Worm (Caenorhabditis elegans): ENCODE measurements around the gene K03A1.4.

Gene K03A1.4

ce11 chrX:7326967-7327651 lies 28.6 kb upstream of the K03A1.4 start, which contains the start of gene sng-1:
TSS of gene sng-1 (plus strand) at chrX:7327601.
- TF ChIP-seq rnt-1 (tag; optimal IDR thresholded peaks at IDR 0.05) (no peak), dmd-4 (tag; optimal IDR thresholded peaks at IDR 0.05; ENCODE audit: borderline replicate concordance) (no peak), che-1 (tag; optimal IDR thresholded peaks at IDR 0.05) (no peak), ceh-14 (tag; optimal IDR thresholded peaks at IDR 0.05) (peak; percentile 16), C38D4.7 (GFP tag; optimal IDR thresholded peaks at IDR 0.05) (no peak), sox-4 (tag; optimal IDR thresholded peaks at IDR 0.05) (no peak), ceh-31 (tag; optimal IDR thresholded peaks at IDR 0.05) (peak; percentile 19)

- TF ChIP-seq eyg-1 (tag; optimal IDR thresholded peaks at IDR 0.05) (no peak), ceh-19 (GFP tag; optimal IDR thresholded peaks at IDR 0.05) (peak; percentile 31), C38D4.7 (GFP tag; optimal IDR thresholded peaks at IDR 0.05) (peak; percentile 8), pqm-1 (tag; optimal IDR thresholded peaks at IDR 0.05) (no peak), hlh-15 (tag; optimal IDR thresholded peaks at IDR 0.05) (no peak), pag-3 (tag; optimal IDR thresholded peaks at IDR 0.05; ENCODE audit: borderline replicate concordance) (no peak), ceh-14 (tag; optimal IDR thresholded peaks at IDR 0.05) (peak; percentile 26), pha-2 (tag; optimal IDR thresholded peaks at IDR 0.05) (no peak), elt-2 (tag; optimal IDR thresholded peaks at IDR 0.05) (peak; percentile 62), ceh-24 (tag; optimal IDR thresholded peaks at IDR 0.05) (no peak), sox-2 (GFP tag; IDR thresholded peaks at IDR 0.05) (no peak), ref-2 (tag; optimal IDR thresholded peaks at IDR 0.05) (peak; percentile 19), K02D7.2 (tag; optimal IDR thresholded peaks at IDR 0.05) (peak; percentile 9), ceh-22 (tag; optimal IDR thresholded peaks at IDR 0.05) (no peak), syd-9 (tag; optimal IDR thresholded peaks at IDR 0.05) (no peak)
Measured at ce11 chrX:7323604-7324003, 25.1 kb upstream of the K03A1.4 start.

- no peak for TF ChIP-seq ttx-3 (tag; optimal IDR thresholded peaks at IDR 0.05)
- no peak for TF ChIP-seq elt-2 (tag; optimal IDR thresholded peaks at IDR 0.05)
- no peak for TF ChIP-seq eyg-1 (tag; optimal IDR thresholded peaks at IDR 0.05)
- no peak for TF ChIP-seq unc-55 (GFP tag; optimal IDR thresholded peaks at IDR 0.05)
- TF ChIP-seq ama-1 (optimal IDR thresholded peaks at IDR 0.05), result no peak
- no peak for TF ChIP-seq hlh-8 (tag; optimal IDR thresholded peaks at IDR 0.05)
Measured at ce11 chrX:7322323-7322722, 23.8 kb upstream of the K03A1.4 start, which contains the start of gene T08A9.13. TSS of gene T08A9.13 (minus strand) at chrX:7322423.

ce11 chrX:7320115-7320711 lies 21.7 kb upstream of the K03A1.4 start, which contains the start of gene spp-5:
TSS of gene spp-5 (minus strand) at chrX:7320354.
- no peak for TF ChIP-seq gmeb-2 (tag; optimal IDR thresholded peaks at IDR 0.05)
- TF ChIP-seq elt-2 (tag; optimal IDR thresholded peaks at IDR 0.05), result peak; percentile 22

ce11 chrX:7318639-7319038 lies 20.1 kb upstream of the K03A1.4 start, which contains the start of gene spp-4:
TSS of gene spp-4 (minus strand) at chrX:7318756.
- TF ChIP-seq syd-9 (tag; optimal IDR thresholded peaks at IDR 0.05) (no peak), ahr-1 (tag; optimal IDR thresholded peaks at IDR 0.05) (no peak), ceh-31 (tag; optimal IDR thresholded peaks at IDR 0.05) (no peak), pax-1 (tag; optimal IDR thresholded peaks at IDR 0.05) (no peak), ceh-19 (GFP tag; optimal IDR thresholded peaks at IDR 0.05) (no peak), C38D4.7 (GFP tag; optimal IDR thresholded peaks at IDR 0.05) (no peak), fkh-6 (tag; optimal IDR thresholded peaks at IDR 0.05) (no peak), unc-86 (tag; optimal IDR thresholded peaks at IDR 0.05) (no peak), F13H6.1 (tag; optimal IDR thresholded peaks at IDR 0.05) (no peak), sox-4 (tag; optimal IDR thresholded peaks at IDR 0.05) (no peak), ceh-2 (tag; optimal IDR thresholded peaks at IDR 0.05) (no peak), ets-4 (tag; optimal IDR thresholded peaks at IDR 0.05) (no peak), ttx-3 (tag; optimal IDR thresholded peaks at IDR 0.05) (no peak), tbx-2 (tag; optimal IDR thresholded peaks at IDR 0.05) (no peak), fkh-10 (GFP tag; optimal IDR thresholded peaks at IDR 0.05) (no peak), ceh-24 (tag; optimal IDR thresholded peaks at IDR 0.05) (no peak), hlh-15 (tag; optimal IDR thresholded peaks at IDR 0.05) (no peak), lin-11 (tag; optimal IDR thresholded peaks at IDR 0.05) (no peak), unc-3 (GFP tag; conservative IDR thresholded peaks at IDR 0.05) (no peak), unc-3 (tag; optimal IDR thresholded peaks at IDR 0.05) (no peak)

Measured in whole organism, late embryonic.